Fruit fly (Drosophila melanogaster) whole organism, embryonic: Measurements from ENCODE around the gene TotM.
A peak's percentile ranks its signal among the peaks of the same experiment; 100 is the strongest.

Experiments
- B-H2 ChIP-seq: fragments of 200-800 bp; sonication (Bioruptor generic); optimal IDR thresholded peaks from 2 replicates; lab custom pipeline; 2018; ENCODE audit warnings: missing biosample characterization, mild to moderate bottlenecking, missing genetic modification characterization
- BEAF-32 ChIP-seq: fragments of 200-800 bp; sonication (Bioruptor generic); optimal IDR thresholded peaks from 3 replicates; lab custom pipeline; 2017; ENCODE audit warnings: missing biosample characterization, missing genetic modification characterization, mild to moderate bottlenecking, moderate library complexity, missing genetic modification reagents
- BtbVII ChIP-seq: fragments of 200-800 bp; sonication (Bioruptor generic); optimal IDR thresholded peaks from 3 replicates; lab custom pipeline; 2017; ENCODE audit warnings: missing biosample characterization, mild to moderate bottlenecking, missing genetic modification characterization
- CG12104 ChIP-seq: fragments of 200-800 bp; sonication (Bioruptor generic); optimal IDR thresholded peaks from 3 replicates; lab custom pipeline; 2016; ENCODE audit warnings: missing biosample characterization, missing genetic modification characterization
- CG15011 ChIP-seq: fragments of 200-800 bp; sonication (Bioruptor generic); optimal IDR thresholded peaks from 3 replicates; lab custom pipeline; 2018; ENCODE audit warnings: missing biosample characterization, mild to moderate bottlenecking, missing genetic modification characterization
- CG16813 ChIP-seq: fragments of 200-800 bp; sonication (Bioruptor generic); IDR thresholded peaks from 3 replicates; pipeline ENCODE4 v1.3.6; 2022; ENCODE audit warnings: missing biosample characterization, missing genetic modification characterization; ENCODE audit not compliant: partially characterized antibody
- CG16863 ChIP-seq: fragments of 200-800 bp; sonication (Bioruptor generic); optimal IDR thresholded peaks from 3 replicates; lab custom pipeline; 2016; ENCODE audit warnings: missing biosample characterization, missing genetic modification characterization
- CG18619 ChIP-seq: fragments of 200-800 bp; sonication (Bioruptor generic); optimal IDR thresholded peaks from 3 replicates; lab custom pipeline; 2017; ENCODE audit warnings: missing biosample characterization, mild to moderate bottlenecking, missing genetic modification characterization
- CG3065 ChIP-seq: fragments of 200-800 bp; sonication (Bioruptor generic); optimal IDR thresholded peaks from 2 replicates; lab custom pipeline; 2016; ENCODE audit warnings: missing biosample characterization, missing genetic modification characterization
- CG31388 ChIP-seq: fragments of 200-800 bp; sonication (Bioruptor generic); optimal IDR thresholded peaks from 2 replicates; lab custom pipeline; 2016; ENCODE audit warnings: missing biosample characterization, missing genetic modification characterization
- CG32532 ChIP-seq: fragments of 200-800 bp; sonication (Bioruptor generic); IDR thresholded peaks from 2 replicates; pipeline ENCODE4 v1.3.6; 2022; ENCODE audit warnings: missing biosample characterization, missing genetic modification characterization
- CG32767 ChIP-seq: fragments of 200-800 bp; sonication (Bioruptor generic); IDR thresholded peaks from 2 replicates; pipeline ENCODE4 v1.3.6; 2022; ENCODE audit warnings: missing biosample characterization, missing genetic modification characterization
- CG32772 ChIP-seq: fragments of 200-800 bp; sonication (Bioruptor generic); IDR thresholded peaks from 2 replicates; pipeline ENCODE4 v1.3.6; 2022; ENCODE audit warnings: missing biosample characterization, missing genetic modification characterization
- CG3407 ChIP-seq: fragments of 200-800 bp; sonication (Bioruptor generic); optimal IDR thresholded peaks from 2 replicates; lab custom pipeline; 2018; ENCODE audit warnings: missing biosample characterization, mild to moderate bottlenecking, missing genetic modification characterization
- CG3847 ChIP-seq: fragments of 200-800 bp; sonication (Bioruptor generic); IDR thresholded peaks from 2 replicates; pipeline ENCODE4 v1.3.6; 2022; ENCODE audit warnings: missing biosample characterization, missing genetic modification characterization
- CG7839 ChIP-seq: fragments of 200-800 bp; sonication (Bioruptor generic); optimal IDR thresholded peaks from 3 replicates; lab custom pipeline; 2018; ENCODE audit warnings: missing biosample characterization, mild to moderate bottlenecking, missing genetic modification characterization, moderate library complexity
- CG9437 ChIP-seq: fragments of 200-800 bp; sonication (Bioruptor generic); optimal IDR thresholded peaks from 2 replicates; lab custom pipeline; 2018; ENCODE audit warnings: missing biosample characterization, mild to moderate bottlenecking, missing genetic modification characterization
- CG9876 ChIP-seq: fragments of 200-800 bp; sonication (Bioruptor generic); optimal IDR thresholded peaks from 2 replicates; lab custom pipeline; 2016; ENCODE audit warnings: missing biosample characterization, missing genetic modification characterization
- CoRest ChIP-seq: fragments of 200-800 bp; sonication (Bioruptor generic); optimal IDR thresholded peaks from 3 replicates; lab custom pipeline; 2018; ENCODE audit warnings: missing biosample characterization, mild to moderate bottlenecking, missing genetic modification characterization, moderate library complexity
- Dbx ChIP-seq: fragments of 200-800 bp; sonication (Bioruptor generic); IDR thresholded peaks from 3 replicates; pipeline ENCODE4 v1.3.6; 2022; ENCODE audit warnings: missing biosample characterization, missing genetic modification characterization
- Elba2 ChIP-seq: fragments of 200-800 bp; sonication (Bioruptor generic); optimal IDR thresholded peaks from 3 replicates; lab custom pipeline; 2016; ENCODE audit warnings: missing biosample characterization, missing genetic modification characterization
- Fer3 ChIP-seq: fragments of 200-800 bp; sonication (Bioruptor generic); optimal IDR thresholded peaks from 2 replicates; lab custom pipeline; 2018; ENCODE audit warnings: missing biosample characterization, mild to moderate bottlenecking, missing genetic modification characterization, moderate library complexity
- Gsc ChIP-seq: fragments of 200-800 bp; sonication (Bioruptor generic); IDR thresholded peaks from 2 replicates; pipeline ENCODE4 v1.3.6; 2022; ENCODE audit warnings: missing biosample characterization, missing genetic modification characterization
- HLHmδ ChIP-seq: fragments of 200-800 bp; sonication (Bioruptor generic); optimal IDR thresholded peaks from 2 replicates; lab custom pipeline; 2018; ENCODE audit warnings: missing biosample characterization, mild to moderate bottlenecking, missing genetic modification characterization, moderate library complexity
- Hr3 ChIP-seq: fragments of 200-800 bp; sonication (Bioruptor generic); optimal IDR thresholded peaks from 3 replicates; lab custom pipeline; 2016; ENCODE audit warnings: missing biosample characterization, missing genetic modification characterization
- Optix ChIP-seq: fragments of 200-800 bp; sonication (Bioruptor generic); IDR thresholded peaks from 3 replicates; pipeline ENCODE4 v1.3.6; 2022; ENCODE audit warnings: missing biosample characterization, missing genetic modification characterization
- PHDP ChIP-seq: fragments of 200-800 bp; sonication (Bioruptor generic); optimal IDR thresholded peaks from 3 replicates; lab custom pipeline; 2018; ENCODE audit warnings: missing biosample characterization, mild to moderate bottlenecking, missing genetic modification characterization, moderate library complexity
- Ptx1 ChIP-seq: fragments of 200-800 bp; sonication (Bioruptor generic); IDR thresholded peaks from 2 replicates; pipeline ENCODE4 v1.3.6; 2022; ENCODE audit warnings: missing biosample characterization, missing genetic modification characterization
- Side ChIP-seq: fragments of 200-800 bp; sonication (Bioruptor generic); optimal IDR thresholded peaks from 2 replicates; lab custom pipeline; 2016; ENCODE audit warnings: missing biosample characterization, missing genetic modification characterization
- Sin3A ChIP-seq: fragments of >200 bp; optimal IDR thresholded peaks from 2 replicates; lab custom pipeline; 2018
- Trl ChIP-seq, 3 experiments: fragments of >200 bp in 2 of 3; fragments of 200-800 bp in 1 of 3; sonication (Bioruptor generic) in 1 of 3; optimal IDR thresholded peaks; 2 replicates in 1 of 3; 3 replicates in 2 of 3; lab custom pipeline; 2016 to 2017; ENCODE audit warnings: missing biosample characterization in 1 of 3, missing genetic modification characterization in 1 of 3
- bab2 ChIP-seq: fragments of 200-800 bp; sonication (Bioruptor generic); optimal IDR thresholded peaks from 2 replicates; lab custom pipeline; 2016; ENCODE audit warnings: missing biosample characterization, missing genetic modification characterization
- bbx ChIP-seq: fragments of 200-800 bp; sonication (Bioruptor generic); IDR thresholded peaks from 2 replicates; pipeline ENCODE4 v1.3.6; 2022; ENCODE audit warnings: missing biosample characterization, missing genetic modification characterization; ENCODE audit not compliant: partially characterized antibody
- cg ChIP-seq: fragments of 200-800 bp; sonication (Bioruptor generic); optimal IDR thresholded peaks from 3 replicates; lab custom pipeline; 2019; ENCODE audit warnings: missing biosample characterization, mild to moderate bottlenecking, missing genetic modification characterization, moderate library complexity
- crol ChIP-seq: fragments of 200-800 bp; sonication (Bioruptor generic); IDR thresholded peaks from 2 replicates; pipeline ENCODE4 v1.3.6; 2022; ENCODE audit warnings: missing biosample characterization, missing genetic modification characterization
- danr ChIP-seq: fragments of 200-800 bp; sonication (Bioruptor generic); IDR thresholded peaks from 2 replicates; pipeline ENCODE4 v1.3.6; 2022; ENCODE audit warnings: missing biosample characterization, missing genetic modification characterization
- dpn ChIP-seq, 2 experiments: fragments of 200-800 bp; sonication (Bioruptor generic); optimal IDR thresholded peaks; 3 replicates each; lab custom pipeline; 2016; ENCODE audit warnings: missing biosample characterization in 2 of 2, missing genetic modification characterization in 2 of 2
- fd96Cb ChIP-seq: fragments of 200-800 bp; sonication (Bioruptor generic); optimal IDR thresholded peaks from 2 replicates; lab custom pipeline; 2018; ENCODE audit warnings: missing biosample characterization, mild to moderate bottlenecking, missing genetic modification characterization, moderate library complexity
- grn ChIP-seq: fragments of 200-800 bp; sonication (Bioruptor generic); optimal IDR thresholded peaks from 3 replicates; lab custom pipeline; 2017; ENCODE audit warnings: missing biosample characterization, missing genetic modification characterization
- ham ChIP-seq: fragments of 200-800 bp; sonication (Bioruptor generic); IDR thresholded peaks from 2 replicates; pipeline ENCODE4 v1.3.6; 2022; ENCODE audit warnings: missing biosample characterization, missing genetic modification characterization
- peb ChIP-seq: fragments of 200-800 bp; sonication (Bioruptor generic); IDR thresholded peaks from 2 replicates; pipeline ENCODE4 v1.3.6; 2022; ENCODE audit warnings: missing biosample characterization, missing genetic modification characterization
- pnt ChIP-seq: fragments of 200-800 bp; sonication (Bioruptor generic); optimal IDR thresholded peaks from 3 replicates; lab custom pipeline; 2016; ENCODE audit warnings: missing biosample characterization, missing genetic modification characterization
- psq ChIP-seq: fragments of 200-800 bp; sonication (Bioruptor generic); optimal IDR thresholded peaks from 2 replicates; lab custom pipeline; 2017; ENCODE audit warnings: missing biosample characterization, missing genetic modification characterization
- scrt ChIP-seq: fragments of 200-800 bp; sonication (Bioruptor generic); optimal IDR thresholded peaks from 2 replicates; lab custom pipeline; 2018; ENCODE audit warnings: missing biosample characterization, mild to moderate bottlenecking, missing genetic modification characterization, moderate library complexity
- sens ChIP-seq: fragments of 200-800 bp; sonication (Bioruptor generic); peaks from one replicate; lab custom pipeline; 2016; ENCODE audit warnings: missing biosample characterization, missing genetic modification characterization
- seq ChIP-seq: fragments of 200-800 bp; sonication (Bioruptor generic); IDR thresholded peaks from 2 replicates; pipeline ENCODE4 v1.3.6; 2022; ENCODE audit warnings: missing biosample characterization, missing genetic modification characterization
- sisA ChIP-seq: fragments of 200-800 bp; sonication (Bioruptor generic); IDR thresholded peaks from 2 replicates; pipeline ENCODE4 v1.3.6; 2022; ENCODE audit warnings: missing biosample characterization, missing genetic modification characterization
- slou ChIP-seq: fragments of 200-800 bp; sonication (Bioruptor generic); optimal IDR thresholded peaks from 3 replicates; lab custom pipeline; 2016; ENCODE audit warnings: missing biosample characterization, missing genetic modification characterization
- tgo ChIP-seq: fragments of 200-800 bp; sonication (Bioruptor generic); IDR thresholded peaks from 3 replicates; pipeline ENCODE4 v1.3.6; 2022; ENCODE audit warnings: missing biosample characterization, missing genetic modification characterization
- usp ChIP-seq: fragments of >200 bp; optimal IDR thresholded peaks from 2 replicates; lab custom pipeline; 2017; ENCODE audit warnings: missing biosample characterization, missing genetic modification characterization

The TotM gene

dm6 chr2L:5326414-5327265 is 3.0 kb upstream of the TotM start, which contains the start of the genes Ncoa6 and cype:
TSS of gene Ncoa6 (minus strand) at chr2L:5326683.
TSS of gene cype (plus strand) at chr2L:5327227.
- TF ChIP-seq HLHmδ: peak; percentile 6
- no peak for TF ChIP-seq Elba2
- TF ChIP-seq sisA (GFP tag; lab: Robert Waterston, UW): peak; percentile 28; the same call in 1 of the 2 replicates
- TF ChIP-seq Dbx: 0 out of 3 replicates have a peak, but pooled peaks have one; percentile 36
- TF ChIP-seq danr (GFP tag; lab: Robert Waterston, UW): no peak
- no peak for TF ChIP-seq CG16863 (GFP tag; lab: Kevin White, UChicago)
- peak; percentile 59 for TF ChIP-seq CG9437 (GFP tag; lab: Kevin White, UChicago)
- TF ChIP-seq CG3065 (GFP tag; lab: Kevin White, UChicago): peak; percentile 13
- no peak; the same call in 2 of the 3 replicates for TF ChIP-seq tgo (GFP tag; lab: Robert Waterston, UW)
- no peak for TF ChIP-seq CG32767
- peak; percentile 25 for TF ChIP-seq PHDP (tag; lab: Kevin White, UChicago)
- TF ChIP-seq Sin3A (lab: Kevin White, UChicago): peak; percentile 8
- no peak for TF ChIP-seq grn (GFP tag; lab: Kevin White, UChicago)
- TF ChIP-seq bbx (GFP tag; lab: Robert Waterston, UW): peak; percentile 84
- peak; percentile 76 for TF ChIP-seq sens (GFP tag; lab: Kevin White, UChicago)
- TF ChIP-seq CG32532: peak; percentile 69
- no peak; the same call in 1 of the 2 replicates for TF ChIP-seq seq
- TF ChIP-seq CG3407 (GFP tag; lab: Kevin White, UChicago): no peak
- TF ChIP-seq Hr3 (GFP tag; lab: Kevin White, UChicago): peak; percentile 62
- TF ChIP-seq psq (GFP tag; lab: Kevin White, UChicago): peak; percentile 6
- TF ChIP-seq B-H2 (GFP tag; lab: Kevin White, UChicago): no peak
- TF ChIP-seq usp (GFP tag; lab: Kevin White, UChicago): no peak
- no peak for TF ChIP-seq Trl (optimal IDR thresholded peaks at IDR 0.05; lab: Kevin White, UChicago)
- TF ChIP-seq Trl (GFP tag; optimal IDR thresholded peaks at IDR 0.05; lab: Kevin White, UChicago): no peak
- TF ChIP-seq ham (GFP tag; lab: Robert Waterston, UW): no peak
- TF ChIP-seq CG12104 (GFP tag; lab: Kevin White, UChicago): peak; percentile 60
- peak; percentile 74 for TF ChIP-seq BEAF-32 (GFP tag; lab: Kevin White, UChicago)
- peak; percentile 41 for TF ChIP-seq fd96Cb
- no peak for TF ChIP-seq crol
- peak; percentile 38; the same call in 1 of the 2 replicates for TF ChIP-seq CG32772 (GFP tag; lab: Robert Waterston, UW)
- no peak for TF ChIP-seq CG31388 (GFP tag; lab: Kevin White, UChicago)
- no peak for TF ChIP-seq CG9876
- peak; percentile 69 for TF ChIP-seq cg (GFP tag; lab: Kevin White, UChicago)
- no peak for TF ChIP-seq pnt (GFP tag; lab: Kevin White, UChicago)
- TF ChIP-seq CG16813 (GFP tag; lab: Robert Waterston, UW): peak; percentile 81
- peak; percentile 24 for TF ChIP-seq CG18619 (GFP tag; lab: Kevin White, UChicago)
- peak; percentile 58 for TF ChIP-seq Ptx1 (GFP tag; lab: Robert Waterston, UW)
- TF ChIP-seq CG15011 (GFP tag; lab: Kevin White, UChicago): no peak
- TF ChIP-seq bab2: peak; percentile 5
- peak; percentile 64 for TF ChIP-seq CG7839 (tag; lab: Kevin White, UChicago)
- TF ChIP-seq Side (GFP tag; lab: Kevin White, UChicago): no peak
- TF ChIP-seq dpn (GFP tag; optimal IDR thresholded peaks at IDR 0.05; lab: Kevin White, UChicago): peak in 1 of 2 experiments; percentile 51
- TF ChIP-seq CoRest (tag; lab: Kevin White, UChicago): peak; percentile 69
- no peak for TF ChIP-seq BtbVII (GFP tag; lab: Kevin White, UChicago)
- no peak for TF ChIP-seq Optix (GFP tag; lab: Robert Waterston, UW)
- no peak for TF ChIP-seq scrt (GFP tag; lab: Kevin White, UChicago)
- peak; percentile 84 for TF ChIP-seq CG3847 (GFP tag; lab: Robert Waterston, UW)
- TF ChIP-seq slou (GFP tag; lab: Kevin White, UChicago): peak; percentile 48
- no peak for TF ChIP-seq peb (GFP tag; lab: Robert Waterston, UW)
- TF ChIP-seq Fer3: peak; percentile 32
- no peak for TF ChIP-seq Gsc (GFP tag; lab: Robert Waterston, UW)
